Worm (Caenorhabditis elegans) whole organism, L4 larva: Measurements from ENCODE around the gene srv-30.

ENCODE experiments used
- aha-1 ChIP-seq: fragments of 150-350 bp; peaks from one replicate; lab custom pipeline; 2014; ENCODE audit warnings: missing biosample characterization, missing genetic modification characterization
- ama-1 ChIP-seq: fragments of 150-350 bp; optimal IDR thresholded peaks from 2 replicates; lab custom pipeline; 2014; ENCODE audit warnings: inconsistent platforms, mixed read lengths
- ces-1 ChIP-seq: fragments of 150-350 bp; sonication (generic microtip); optimal IDR thresholded peaks from 4 replicates; lab custom pipeline; 2014; ENCODE audit warnings: missing biosample characterization, missing genetic modification reagents, missing genetic modification characterization
- daf-8 ChIP-seq: fragments of 200-800 bp; sonication (Bioruptor generic); IDR thresholded peaks from 2 replicates; pipeline ENCODE4 v1.3.6; 2022; ENCODE audit warnings: missing genetic modification characterization, missing compliant biosample characterization
- hlh-30 ChIP-seq: sonication (generic microtip); optimal IDR thresholded peaks from 2 replicates; lab custom pipeline; 2017; ENCODE audit warnings: antibody characterized with exemption, mild to moderate bottlenecking, missing genetic modification characterization, missing compliant biosample characterization; ENCODE audit not compliant: insufficient read depth

DNA sequence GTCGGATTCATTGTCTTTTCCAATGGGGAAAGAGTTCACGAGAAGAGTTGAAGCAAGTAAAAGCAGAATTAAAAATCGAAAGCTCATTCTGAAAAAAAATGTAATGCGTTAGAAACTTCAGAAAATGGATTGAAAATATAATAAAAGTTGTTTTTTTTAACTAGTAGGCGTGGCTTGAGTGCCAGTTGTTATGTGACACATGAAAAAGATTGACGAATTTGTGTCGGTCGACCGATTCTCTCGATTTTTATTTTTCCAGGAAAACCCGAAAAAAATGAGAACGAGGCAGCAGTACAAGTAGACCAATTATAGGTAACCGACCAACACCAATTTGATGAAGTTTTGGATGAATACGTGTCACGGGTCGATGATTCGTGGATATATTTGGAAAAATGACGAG lies 9.5 kb downstream of the srv-30 start, which contains the start of gene nlp-16:
- TF ChIP-seq aha-1 (tag; lab: Kevin White, UChicago) (no peak), ama-1 (lab: Kevin White, UChicago) (no peak), ces-1 (no peak), daf-8 (GFP tag; lab: Robert Waterston, UW) (no peak), hlh-30 (tag; lab: Kevin White, UChicago) (no peak)
